Fruit fly (Drosophila melanogaster): ENCODE results near the gene CG42445.

CG42445 gene

dm6 chr3L:8115864-8116528, 42.7 kb downstream of the CG42445 start, which contains the start of the genes Arp3 and msk:
TSS of gene Arp3 (minus strand) at chr3L:8115902.
TSS of gene msk (plus strand) at chr3L:8116179.
- TF ChIP-seq tj (GFP tag; optimal IDR thresholded peaks at IDR 0.05) (peak; percentile 56), cnc (optimal IDR thresholded peaks at IDR 0.05) (no peak), CG14711 (tag; optimal IDR thresholded peaks at IDR 0.05) (peak; percentile 77), toe (GFP tag; optimal IDR thresholded peaks at IDR 0.05) (no peak), CG11617 (GFP tag; optimal IDR thresholded peaks at IDR 0.05) (peak; percentile 84), Clk (GFP tag; optimal IDR thresholded peaks at IDR 0.05) (peak; percentile 78), pad (GFP tag; optimal IDR thresholded peaks at IDR 0.05) (peak; percentile 79), CG7101 (tag; optimal IDR thresholded peaks at IDR 0.05) (peak; percentile 86), ovo (GFP tag; optimal IDR thresholded peaks at IDR 0.05) (peak; percentile 72), CG12768 (GFP tag; optimal IDR thresholded peaks at IDR 0.05) (peak; percentile 91), kay (GFP tag; ENCODE audit: borderline replicate concordance) (peak; percentile 99), CG33017 (tag; optimal IDR thresholded peaks at IDR 0.05) (peak; percentile 79), Crg-1 (GFP tag; optimal IDR thresholded peaks at IDR 0.05) (peak; percentile 94), CG7045 (GFP tag; optimal IDR thresholded peaks at IDR 0.05) (peak; percentile 88), bab1 (GFP tag; optimal IDR thresholded peaks at IDR 0.05) (peak; percentile 88), CG1620 (GFP tag; optimal IDR thresholded peaks at IDR 0.05) (peak; percentile 89), Mnt (GFP tag; optimal IDR thresholded peaks at IDR 0.05) (peak; percentile 95), cic (GFP tag; optimal IDR thresholded peaks at IDR 0.05) (peak; percentile 77), Hr96 (GFP tag; optimal IDR thresholded peaks at IDR 0.05) (no peak), CG5204 (GFP tag; optimal IDR thresholded peaks at IDR 0.05) (no peak)

- TF ChIP-seq kay (GFP tag; ENCODE audit: borderline replicate concordance) (no peak), CG7045 (GFP tag; optimal IDR thresholded peaks at IDR 0.05) (no peak), toe (GFP tag; optimal IDR thresholded peaks at IDR 0.05) (no peak), Clk (GFP tag; optimal IDR thresholded peaks at IDR 0.05) (no peak), CG14711 (tag; optimal IDR thresholded peaks at IDR 0.05) (peak; percentile 98), bab1 (GFP tag; optimal IDR thresholded peaks at IDR 0.05) (peak; percentile 33), CG5204 (GFP tag; optimal IDR thresholded peaks at IDR 0.05) (no peak), CG12768 (GFP tag; optimal IDR thresholded peaks at IDR 0.05) (peak; percentile 40), CG7101 (tag; optimal IDR thresholded peaks at IDR 0.05) (peak; percentile 22), cnc (optimal IDR thresholded peaks at IDR 0.05) (no peak), Crg-1 (GFP tag; optimal IDR thresholded peaks at IDR 0.05) (peak; percentile 74), tj (GFP tag; optimal IDR thresholded peaks at IDR 0.05) (no peak), Hr96 (GFP tag; optimal IDR thresholded peaks at IDR 0.05) (no peak), CG33017 (tag; optimal IDR thresholded peaks at IDR 0.05) (peak; percentile 2), Mnt (GFP tag; optimal IDR thresholded peaks at IDR 0.05) (peak; percentile 73), CG11617 (GFP tag; optimal IDR thresholded peaks at IDR 0.05) (no peak), pad (GFP tag; optimal IDR thresholded peaks at IDR 0.05) (peak; percentile 46), ovo (GFP tag; optimal IDR thresholded peaks at IDR 0.05) (no peak), cic (GFP tag; optimal IDR thresholded peaks at IDR 0.05) (no peak), CG1620 (GFP tag; optimal IDR thresholded peaks at IDR 0.05) (peak; percentile 57)
Measured at dm6 chr3L:8110171-8110570, 48.5 kb downstream of the CG42445 start, which contains the start of gene Nulp1. TSS of gene Nulp1 (plus strand) at chr3L:8110368.

- no peak for TF ChIP-seq Hr96 (GFP tag; optimal IDR thresholded peaks at IDR 0.05)
- no peak for TF ChIP-seq CG7045 (GFP tag; optimal IDR thresholded peaks at IDR 0.05)
- TF ChIP-seq cic (GFP tag; optimal IDR thresholded peaks at IDR 0.05) = no peak
- TF ChIP-seq Crg-1 (GFP tag; optimal IDR thresholded peaks at IDR 0.05) = no peak
- TF ChIP-seq CG33017 (tag; optimal IDR thresholded peaks at IDR 0.05) = no peak
- TF ChIP-seq bab1 (GFP tag; optimal IDR thresholded peaks at IDR 0.05) = no peak
- no peak for TF ChIP-seq tj (GFP tag; optimal IDR thresholded peaks at IDR 0.05)
- TF ChIP-seq Mnt (GFP tag; optimal IDR thresholded peaks at IDR 0.05) = no peak
- no peak for TF ChIP-seq ovo (GFP tag; optimal IDR thresholded peaks at IDR 0.05)
Measured at dm6 chr3L:8108886-8109285, 49.8 kb downstream of the CG42445 start, which contains the start of gene fan. TSS of gene fan (plus strand) at chr3L:8109132.

- TF ChIP-seq tj (GFP tag; optimal IDR thresholded peaks at IDR 0.05) (no peak), Hr96 (GFP tag; optimal IDR thresholded peaks at IDR 0.05) (no peak)
Measured at dm6 chr3L:8108201-8108600, 50.5 kb downstream of the CG42445 start.

Measured in whole organism, adult.